Fruit fly (Drosophila melanogaster) whole organism, embryonic: ENCODE results near the gene Rim2.

Experiments
- Asciz ChIP-seq: fragments of 200-800 bp; sonication (Bioruptor generic); optimal IDR thresholded peaks from 2 replicates; lab custom pipeline; 2017; ENCODE audit warnings: missing biosample characterization, mild to moderate bottlenecking, missing genetic modification characterization, missing genetic modification reagents
- BEAF-32 ChIP-seq: fragments of 200-800 bp; sonication (Bioruptor generic); optimal IDR thresholded peaks from 3 replicates; lab custom pipeline; 2017; ENCODE audit warnings: missing biosample characterization, missing genetic modification characterization, mild to moderate bottlenecking, moderate library complexity, missing genetic modification reagents
- CG10147 ChIP-seq: fragments of 200-800 bp; sonication (Bioruptor generic); optimal IDR thresholded peaks from 2 replicates; lab custom pipeline; 2019; ENCODE audit warnings: missing biosample characterization, mild to moderate bottlenecking, missing genetic modification characterization, moderate library complexity
- CG10209 ChIP-seq: fragments of 200-800 bp; sonication (Bioruptor generic); optimal IDR thresholded peaks from 3 replicates; lab custom pipeline; 2017; ENCODE audit warnings: missing biosample characterization, mild to moderate bottlenecking, missing genetic modification characterization, missing genetic modification reagents
- CG10274 ChIP-seq: fragments of 200-800 bp; sonication (Bioruptor generic); optimal IDR thresholded peaks from 3 replicates; lab custom pipeline; 2017; ENCODE audit warnings: missing biosample characterization, mild to moderate bottlenecking, missing genetic modification characterization
- CG15011 ChIP-seq: fragments of 200-800 bp; sonication (Bioruptor generic); optimal IDR thresholded peaks from 3 replicates; lab custom pipeline; 2018; ENCODE audit warnings: missing biosample characterization, mild to moderate bottlenecking, missing genetic modification characterization
- CG16813 ChIP-seq: fragments of 200-800 bp; sonication (Bioruptor generic); IDR thresholded peaks from 3 replicates; pipeline ENCODE4 v1.3.6; 2022; ENCODE audit warnings: missing biosample characterization, missing genetic modification characterization; ENCODE audit not compliant: partially characterized antibody
- CG17328 ChIP-seq: fragments of 200-800 bp; sonication (Bioruptor generic); IDR thresholded peaks from 2 replicates; pipeline ENCODE4 v1.3.6; 2022; ENCODE audit warnings: missing biosample characterization, missing genetic modification characterization
- CG17359 ChIP-seq: fragments of 200-800 bp; sonication (Bioruptor generic); optimal IDR thresholded peaks from 3 replicates; lab custom pipeline; 2018; ENCODE audit warnings: missing biosample characterization, mild to moderate bottlenecking, missing genetic modification characterization, moderate library complexity
- CG17361 ChIP-seq: fragments of 200-800 bp; sonication (Bioruptor generic); IDR thresholded peaks from 3 replicates; pipeline ENCODE4 v1.3.6; 2022; ENCODE audit warnings: missing biosample characterization, missing genetic modification characterization
- CG18262 ChIP-seq: fragments of 200-800 bp; optimal IDR thresholded peaks from 3 replicates; lab custom pipeline; 2019; ENCODE audit warnings: missing biosample characterization, mild to moderate bottlenecking, missing genetic modification characterization, moderate library complexity
- CG2129 ChIP-seq: fragments of 200-800 bp; sonication (Bioruptor generic); IDR thresholded peaks from 2 replicates; pipeline ENCODE4 v1.3.6; 2022; ENCODE audit warnings: missing biosample characterization, missing genetic modification characterization; ENCODE audit not compliant: partially characterized antibody
- CG3065 ChIP-seq: fragments of 200-800 bp; sonication (Bioruptor generic); optimal IDR thresholded peaks from 2 replicates; lab custom pipeline; 2016; ENCODE audit warnings: missing biosample characterization, missing genetic modification characterization
- CG33557 ChIP-seq: fragments of 200-800 bp; sonication (Bioruptor generic); optimal IDR thresholded peaks from 2 replicates; lab custom pipeline; 2019; ENCODE audit warnings: missing biosample characterization, mild to moderate bottlenecking, missing genetic modification characterization, moderate library complexity
- CG34224 ChIP-seq: fragments of 200-800 bp; sonication (Bioruptor generic); IDR thresholded peaks from 3 replicates; pipeline ENCODE4 v1.3.6; 2022; ENCODE audit warnings: missing biosample characterization, missing genetic modification characterization; ENCODE audit not compliant: partially characterized antibody
- CG43689 ChIP-seq: fragments of 200-800 bp; sonication (Bioruptor generic); IDR thresholded peaks from 2 replicates; pipeline ENCODE4 v1.3.6; 2022; ENCODE audit warnings: missing biosample characterization, missing genetic modification characterization
- CG6813 ChIP-seq: fragments of 200-800 bp; sonication (Bioruptor generic); optimal IDR thresholded peaks from 2 replicates; lab custom pipeline; 2017; ENCODE audit warnings: missing biosample characterization, missing genetic modification characterization, mild to moderate bottlenecking, moderate library complexity, missing genetic modification reagents
- CG7786 ChIP-seq: fragments of 200-800 bp; sonication (Bioruptor generic); optimal IDR thresholded peaks from 2 replicates; lab custom pipeline; 2016; ENCODE audit warnings: missing biosample characterization, missing genetic modification characterization
- CG9932 ChIP-seq: fragments of 200-800 bp; sonication (Bioruptor generic); IDR thresholded peaks from 2 replicates; pipeline ENCODE4 v1.3.6; 2022; ENCODE audit warnings: missing biosample characterization, missing genetic modification characterization
- Dip2 ChIP-seq: fragments of 200-800 bp; sonication (Bioruptor generic); IDR thresholded peaks from 2 replicates; pipeline ENCODE4 v1.3.6; 2022; ENCODE audit warnings: missing biosample characterization, missing genetic modification characterization
- E2f2 ChIP-seq: fragments of 200-800 bp; sonication (Bioruptor generic); IDR thresholded peaks from 2 replicates; pipeline ENCODE4 v1.3.6; 2022; ENCODE audit warnings: missing biosample characterization, missing genetic modification characterization
- ERR ChIP-seq: fragments of 200-800 bp; sonication (Bioruptor generic); optimal IDR thresholded peaks from 2 replicates; lab custom pipeline; 2016; ENCODE audit warnings: missing biosample characterization, missing genetic modification characterization
- Eip74EF ChIP-seq, 2 experiments: fragments of 200-800 bp in 1 of 2; fragments of >200 bp in 1 of 2; sonication (Bioruptor generic) in 1 of 2; optimal IDR thresholded peaks; 2 replicates each; lab custom pipeline; 2017 to 2019; ENCODE audit warnings: missing biosample characterization in 2 of 2, missing genetic modification characterization in 2 of 2, mild to moderate bottlenecking in 1 of 2, moderate library complexity in 1 of 2
- Ets97D ChIP-seq: fragments of 200-800 bp; sonication (Bioruptor generic); optimal IDR thresholded peaks from 3 replicates; lab custom pipeline; 2016; ENCODE audit warnings: missing biosample characterization, missing genetic modification characterization
- Hand ChIP-seq: fragments of 200-800 bp; sonication (Bioruptor generic); optimal IDR thresholded peaks from 2 replicates; lab custom pipeline; 2017; ENCODE audit warnings: mild to moderate bottlenecking, missing biosample characterization, missing genetic modification reagents, missing genetic modification characterization
- Hsf ChIP-seq: fragments of 200-800 bp; sonication (Bioruptor generic); optimal IDR thresholded peaks from 3 replicates; lab custom pipeline; 2016; ENCODE audit warnings: missing biosample characterization, missing genetic modification characterization
- MBD-R2 ChIP-seq: fragments of 200-800 bp; sonication (Bioruptor generic); IDR thresholded peaks from 2 replicates; pipeline ENCODE4 v1.3.6; 2022; ENCODE audit warnings: missing biosample characterization, missing genetic modification characterization
- MESR4 ChIP-seq: fragments of 200-800 bp; sonication (Bioruptor generic); optimal IDR thresholded peaks from 2 replicates; lab custom pipeline; 2018; ENCODE audit warnings: missing biosample characterization, mild to moderate bottlenecking, missing genetic modification characterization, moderate library complexity
- MTF-1 ChIP-seq: fragments of 200-800 bp; sonication (Bioruptor generic); optimal IDR thresholded peaks from 2 replicates; lab custom pipeline; 2018; ENCODE audit warnings: missing biosample characterization, mild to moderate bottlenecking, missing genetic modification characterization, borderline replicate concordance
- Mrtf ChIP-seq: fragments of 200-800 bp; sonication (Bioruptor generic); IDR thresholded peaks from 3 replicates; pipeline ENCODE4 v1.3.6; 2022; ENCODE audit warnings: missing biosample characterization, missing genetic modification characterization
- Nf-YC ChIP-seq: fragments of 200-800 bp; optimal IDR thresholded peaks from 3 replicates; lab custom pipeline; 2019; ENCODE audit warnings: missing biosample characterization, mild to moderate bottlenecking, missing genetic modification characterization, moderate library complexity
- NfI ChIP-seq: fragments of 200-800 bp; sonication (Bioruptor generic); optimal IDR thresholded peaks from 3 replicates; lab custom pipeline; 2018; ENCODE audit warnings: missing biosample characterization, mild to moderate bottlenecking, missing genetic modification characterization, moderate library complexity
- aop ChIP-seq: fragments of 200-800 bp; sonication (Bioruptor generic); IDR thresholded peaks from 2 replicates; pipeline ENCODE4 v1.3.6; 2022; ENCODE audit warnings: missing biosample characterization, missing genetic modification characterization
- bsh ChIP-seq, 2 experiments: fragments of 200-800 bp; sonication (Bioruptor generic); optimal IDR thresholded peaks; 2 replicates each; lab custom pipeline; 2017 to 2018; ENCODE audit warnings: mild to moderate bottlenecking in 2 of 2, missing biosample characterization in 2 of 2, missing genetic modification characterization in 2 of 2, moderate library complexity in 1 of 2
- chm ChIP-seq: fragments of 200-800 bp; sonication (Bioruptor generic); IDR thresholded peaks from 2 replicates; pipeline ENCODE4 v1.3.6; 2022; ENCODE audit warnings: missing biosample characterization, missing genetic modification characterization
- dm ChIP-seq: fragments of 200-800 bp; sonication (Bioruptor generic); optimal IDR thresholded peaks from 3 replicates; lab custom pipeline; 2016; ENCODE audit warnings: missing biosample characterization, missing genetic modification characterization
- hkb ChIP-seq, 2 experiments: fragments of 200-800 bp in 1 of 2; fragments of >200 bp in 1 of 2; sonication (Bioruptor generic) in 1 of 2; IDR thresholded peaks in 1 of 2; optimal IDR thresholded peaks in 1 of 2; 2 replicates each; pipeline versions ENCODE4 v1.3.6 to Lab custom; 2017 to 2022; ENCODE audit warnings: missing biosample characterization in 1 of 2, missing genetic modification characterization in 1 of 2
- lab ChIP-seq: fragments of 200-800 bp; sonication (Bioruptor generic); optimal IDR thresholded peaks from 3 replicates; lab custom pipeline; 2017; ENCODE audit warnings: missing biosample characterization, missing genetic modification characterization, mild to moderate bottlenecking, moderate library complexity, missing genetic modification reagents
- nom ChIP-seq: fragments of 200-800 bp; sonication (Bioruptor generic); optimal IDR thresholded peaks from 2 replicates; lab custom pipeline; 2017; ENCODE audit warnings: missing biosample characterization, missing genetic modification characterization, mild to moderate bottlenecking, moderate library complexity, missing genetic modification reagents
- odd ChIP-seq: fragments of 200-800 bp; sonication (Bioruptor generic); optimal IDR thresholded peaks from 2 replicates; lab custom pipeline; 2017; ENCODE audit warnings: missing biosample characterization, mild to moderate bottlenecking, missing genetic modification characterization
- pzg ChIP-seq: fragments of 200-800 bp; sonication (Bioruptor generic); optimal IDR thresholded peaks from 3 replicates; lab custom pipeline; 2018; ENCODE audit warnings: missing biosample characterization, mild to moderate bottlenecking, missing genetic modification characterization, moderate library complexity
- scrt ChIP-seq: fragments of 200-800 bp; sonication (Bioruptor generic); optimal IDR thresholded peaks from 2 replicates; lab custom pipeline; 2018; ENCODE audit warnings: missing biosample characterization, mild to moderate bottlenecking, missing genetic modification characterization, moderate library complexity
- sd ChIP-seq: fragments of 200-800 bp; sonication (Bioruptor generic); optimal IDR thresholded peaks from 3 replicates; lab custom pipeline; 2018; ENCODE audit warnings: missing biosample characterization, mild to moderate bottlenecking, missing genetic modification characterization, moderate library complexity
- sr ChIP-seq: fragments of 200-800 bp; sonication (Bioruptor generic); IDR thresholded peaks from 3 replicates; pipeline ENCODE4 v1.3.6; 2022; ENCODE audit warnings: missing biosample characterization, missing genetic modification characterization
- tll ChIP-seq, 2 experiments: fragments of 200-800 bp in 1 of 2; fragments of >200 bp in 1 of 2; sonication (Bioruptor generic) in 1 of 2; optimal IDR thresholded peaks; 2 replicates each; lab custom pipeline; 2017 to 2019; ENCODE audit warnings: missing biosample characterization in 2 of 2, missing genetic modification characterization in 2 of 2, mild to moderate bottlenecking in 1 of 2, moderate library complexity in 1 of 2
- toy ChIP-seq: fragments of 200-800 bp; sonication (Bioruptor generic); IDR thresholded peaks from 2 replicates; pipeline ENCODE4 v1.3.6; 2022; ENCODE audit warnings: missing biosample characterization, missing genetic modification characterization
- trem ChIP-seq: fragments of 200-800 bp; optimal IDR thresholded peaks from 3 replicates; lab custom pipeline; 2019; ENCODE audit warnings: missing biosample characterization, mild to moderate bottlenecking, missing genetic modification characterization, moderate library complexity
- vvl ChIP-seq: fragments of 200-800 bp; sonication (Bioruptor generic); IDR thresholded peaks from 2 replicates; pipeline ENCODE4 v1.3.6; 2022; ENCODE audit warnings: missing biosample characterization, missing genetic modification characterization

Gene Rim2

dm6 chr2L:1732189-1732588 lies 8.0 kb upstream of the Rim2 start, which contains the start of the genes CG17652 and CG17646 (continued):
- TF ChIP-seq Dip2 = no peak
- peak in 1 of 2 experiments; percentile 64 for TF ChIP-seq Eip74EF (GFP tag; optimal IDR thresholded peaks at IDR 0.05; lab: Kevin White, UChicago)
- no peak for TF ChIP-seq CG17361 (GFP tag; lab: Robert Waterston, UW)
- TF ChIP-seq NfI = no peak
- TF ChIP-seq MTF-1 (GFP tag; lab: Kevin White, UChicago) = peak; percentile 3
- no peak for TF ChIP-seq CG15011 (GFP tag; lab: Kevin White, UChicago)
- TF ChIP-seq CG18262 (tag; lab: Kevin White, UChicago) = peak; percentile 9
- TF ChIP-seq scrt (GFP tag; lab: Kevin White, UChicago) = peak; percentile 77
- TF ChIP-seq CG33557 (GFP tag; lab: Kevin White, UChicago) = no peak
- TF ChIP-seq BEAF-32 (GFP tag; lab: Kevin White, UChicago) = no peak
- no peak for TF ChIP-seq CG3065 (GFP tag; lab: Kevin White, UChicago)
- TF ChIP-seq CG34224 = peak; percentile 13; the same call in 1 of the 3 replicates
- TF ChIP-seq pzg = peak; percentile 65
- TF ChIP-seq dm (GFP tag; lab: Kevin White, UChicago) = peak; percentile 22
- TF ChIP-seq chm (GFP tag; lab: Robert Waterston, UW) = 0 out of 2 replicates have a peak, but pooled peaks have one; percentile 51
- no peak for TF ChIP-seq Hand (GFP tag; lab: Kevin White, UChicago)
- no peak for TF ChIP-seq aop (GFP tag; lab: Robert Waterston, UW)
- TF ChIP-seq CG10274 (GFP tag; lab: Kevin White, UChicago) = no peak
- peak; percentile 36 for TF ChIP-seq lab (GFP tag; lab: Kevin White, UChicago)
- TF ChIP-seq toy (GFP tag; lab: Robert Waterston, UW) = no peak
- no peak for TF ChIP-seq CG2129
- no peak for TF ChIP-seq tll (GFP tag; optimal IDR thresholded peaks at IDR 0.05; lab: Kevin White, UChicago)
- peak; percentile 64 for TF ChIP-seq Ets97D
- no peak for TF ChIP-seq odd (GFP tag; lab: Kevin White, UChicago)
- TF ChIP-seq vvl (GFP tag; lab: Robert Waterston, UW) = peak; percentile 35; the same call in 1 of the 2 replicates
- no peak for TF ChIP-seq CG17359 (tag; lab: Kevin White, UChicago)
- TF ChIP-seq CG7786 (GFP tag; lab: Kevin White, UChicago) = no peak
- no peak for TF ChIP-seq Nf-YC (tag; lab: Kevin White, UChicago)
- no peak for TF ChIP-seq Asciz (GFP tag; lab: Kevin White, UChicago)
- peak; percentile 71 for TF ChIP-seq MBD-R2 (GFP tag; lab: Robert Waterston, UW)
- peak in 1 of 2 experiments; percentile 2 for TF ChIP-seq bsh (GFP tag; optimal IDR thresholded peaks at IDR 0.05; lab: Kevin White, UChicago)
- TF ChIP-seq CG6813 (GFP tag; lab: Kevin White, UChicago) = peak; percentile 3
- TF ChIP-seq CG43689 (GFP tag; lab: Robert Waterston, UW) = no peak
- TF ChIP-seq MESR4 = peak; percentile 61
- TF ChIP-seq CG10147 (GFP tag; lab: Kevin White, UChicago) = no peak
- peak; percentile 47; the same call in 1 of the 3 replicates for TF ChIP-seq sr (GFP tag; lab: Robert Waterston, UW)
- TF ChIP-seq Mrtf (GFP tag; lab: Robert Waterston, UW) = no peak
- no peak for TF ChIP-seq Hsf (GFP tag; lab: Kevin White, UChicago)
- TF ChIP-seq E2f2 (GFP tag; lab: Robert Waterston, UW) = peak; percentile 91
- no peak for TF ChIP-seq sd
- peak; percentile 30 for TF ChIP-seq hkb (optimal IDR thresholded peaks at IDR 0.05; lab: Kevin White, UChicago)
- no peak for TF ChIP-seq hkb (GFP tag; IDR thresholded peaks at IDR 0.05; lab: Robert Waterston, UW)
- TF ChIP-seq CG17328 (GFP tag; lab: Robert Waterston, UW) = no peak
- TF ChIP-seq nom = peak; percentile 27
- TF ChIP-seq CG9932 = no peak
- no peak for TF ChIP-seq CG16813
- no peak for TF ChIP-seq CG10209 (GFP tag; lab: Kevin White, UChicago)
- no peak for TF ChIP-seq ERR (GFP tag; lab: Kevin White, UChicago)
- peak; percentile 46 for TF ChIP-seq trem (tag; lab: Kevin White, UChicago)
